Worm (Caenorhabditis elegans) whole organism, L1 larva: Measurements from ENCODE around the gene madf-9.

ENCODE experiments used
- alr-1 ChIP-seq: fragments of 200-800 bp; sonication (Bioruptor generic); optimal IDR thresholded peaks from 2 replicates; lab custom pipeline; 2018; ENCODE audit warnings: borderline replicate concordance, mild to moderate bottlenecking, missing genetic modification characterization, missing compliant biosample characterization
- ama-1 ChIP-seq: fragments of 150-350 bp; optimal IDR thresholded peaks from 2 replicates; lab custom pipeline; 2014
- blmp-1 ChIP-seq: fragments of 150-350 bp; optimal IDR thresholded peaks from 2 replicates; lab custom pipeline; 2014; ENCODE audit warnings: missing biosample characterization, missing genetic modification characterization
- hlh-4 ChIP-seq: sonication (generic microtip); optimal IDR thresholded peaks from 2 replicates; lab custom pipeline; 2016; ENCODE audit warnings: mild to moderate bottlenecking, missing genetic modification characterization, missing compliant biosample characterization
- lin-13 ChIP-seq: fragments of 150-350 bp; optimal IDR thresholded peaks from 2 replicates; lab custom pipeline; 2014; ENCODE audit warnings: missing biosample characterization, missing genetic modification reagents, missing genetic modification characterization
- nhr-237 ChIP-seq: fragments of 150-350 bp; optimal IDR thresholded peaks from 2 replicates; lab custom pipeline; 2014; ENCODE audit warnings: missing biosample characterization, missing genetic modification characterization
- nhr-76 ChIP-seq: sonication (generic microtip); optimal IDR thresholded peaks from 2 replicates; lab custom pipeline; 2017; ENCODE audit warnings: missing biosample characterization, missing genetic modification characterization
- skn-1 ChIP-seq: fragments of 150-350 bp; optimal IDR thresholded peaks from 2 replicates; lab custom pipeline; 2014; ENCODE audit warnings: missing biosample characterization, missing genetic modification characterization
- sox-4 ChIP-seq: sonication (generic microtip); optimal IDR thresholded peaks from 2 replicates; lab custom pipeline; 2016; ENCODE audit warnings: missing genetic modification characterization, missing compliant biosample characterization
- sptf-1 ChIP-seq: fragments of 150-350 bp; optimal IDR thresholded peaks from 2 replicates; lab custom pipeline; 2014; ENCODE audit warnings: missing biosample characterization, missing genetic modification characterization
- tbx-2 ChIP-seq: sonication (generic microtip); optimal IDR thresholded peaks from 2 replicates; lab custom pipeline; 2016; ENCODE audit warnings: missing genetic modification characterization, missing compliant biosample characterization
- unc-62 ChIP-seq: fragments of 150-350 bp; optimal IDR thresholded peaks from 2 replicates; lab custom pipeline; 2014; ENCODE audit warnings: missing biosample characterization, missing genetic modification reagents, missing genetic modification characterization

DNA sequence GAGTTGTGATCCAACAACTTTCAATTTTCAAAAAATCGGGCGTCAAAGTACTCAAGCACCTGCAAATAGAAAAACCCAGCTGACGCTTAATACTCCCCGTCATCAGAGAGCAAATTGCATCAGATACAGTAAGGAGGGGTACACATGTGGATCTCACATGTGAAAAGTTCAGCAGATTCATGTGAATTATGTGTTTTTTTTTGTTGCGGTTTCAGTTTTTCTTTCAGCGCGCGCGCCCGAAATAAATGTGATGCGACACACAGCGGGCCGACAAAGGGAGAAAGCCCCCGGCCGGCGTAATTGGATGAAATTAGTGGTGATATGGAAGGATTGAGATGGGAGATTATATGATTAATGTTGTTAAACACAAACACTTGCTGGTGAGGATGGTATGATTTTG is 15.3 kb downstream of the madf-9 start:
- TF ChIP-seq blmp-1 (tag; lab: Kevin White, UChicago) = peak; percentile 67
- no peak for TF ChIP-seq sptf-1
- no peak for TF ChIP-seq sox-4 (tag; lab: Kevin White, UChicago)
- no peak for TF ChIP-seq nhr-76
- no peak for TF ChIP-seq nhr-237
- TF ChIP-seq lin-13 (GFP tag; lab: Kevin White, UChicago) = no peak
- no peak for TF ChIP-seq hlh-4 (tag; lab: Kevin White, UChicago)
- TF ChIP-seq ama-1 = no peak
- no peak for TF ChIP-seq unc-62 (GFP tag; lab: Kevin White, UChicago)
- TF ChIP-seq alr-1 (tag; lab: Kevin White, UChicago) = no peak
- no peak for TF ChIP-seq skn-1 (tag; lab: Kevin White, UChicago)
- TF ChIP-seq tbx-2 (tag; lab: Kevin White, UChicago) = peak; percentile 30
